Worm (Caenorhabditis elegans) whole organism, midembryonic: ENCODE data around the gene wdr-83.

Experiments used
- klf-2 ChIP-seq: fragments of 200-800 bp; sonication (Bioruptor generic); conservative IDR thresholded peaks from 2 replicates; pipeline ENCODE4 v1.3.6; 2022; ENCODE audit warnings: missing genetic modification reagents, missing genetic modification characterization, missing compliant biosample characterization
- ztf-23 ChIP-seq: fragments of 200-800 bp; sonication (Bioruptor generic); IDR thresholded peaks from 2 replicates; pipeline ENCODE4 v1.3.6; 2022; ENCODE audit warnings: missing genetic modification reagents, missing genetic modification characterization, missing compliant biosample characterization

- no peak for TF ChIP-seq klf-2 (GFP tag; lab: Robert Waterston, UW)
- no peak for TF ChIP-seq ztf-23 (GFP tag; lab: Robert Waterston, UW)
Observed at ce11 chrII:5066967-5067366, 35.5 kb upstream of the wdr-83 start.
